Worm (Caenorhabditis elegans) whole organism, late embryonic: ENCODE results near the gene erh-1.

Source experiments
- C08G9.2 ChIP-seq: sonication (generic microtip); optimal IDR thresholded peaks from 2 replicates; lab custom pipeline; 2016; ENCODE audit warnings: mild to moderate bottlenecking, missing genetic modification characterization, moderate library complexity, missing compliant biosample characterization
- F13H6.1 ChIP-seq: sonication (generic microtip); optimal IDR thresholded peaks from 2 replicates; lab custom pipeline; 2016; ENCODE audit warnings: missing genetic modification characterization, missing compliant biosample characterization
- K02D7.2 ChIP-seq: sonication (generic microtip); optimal IDR thresholded peaks from 2 replicates; lab custom pipeline; 2017; ENCODE audit warnings: mild to moderate bottlenecking, missing genetic modification characterization, missing compliant biosample characterization
- T23F11.4 ChIP-seq: fragments of 200-800 bp; sonication (Bioruptor generic); optimal IDR thresholded peaks from 2 replicates; lab custom pipeline; 2018; ENCODE audit warnings: mild to moderate bottlenecking, missing genetic modification characterization, missing compliant biosample characterization
- Y22D7AL.16 ChIP-seq: sonication (generic microtip); optimal IDR thresholded peaks from 2 replicates; lab custom pipeline; 2016; ENCODE audit warnings: missing genetic modification characterization, missing compliant biosample characterization
- ceh-14 ChIP-seq: sonication (generic microtip); optimal IDR thresholded peaks from 2 replicates; lab custom pipeline; 2016; ENCODE audit warnings: missing genotype, missing genetic modification characterization, missing compliant biosample characterization
- ceh-18 ChIP-seq: sonication (generic microtip); optimal IDR thresholded peaks from 2 replicates; lab custom pipeline; 2016; ENCODE audit warnings: missing genetic modification characterization, missing compliant biosample characterization
- ceh-19 ChIP-seq: fragments of 200-800 bp; sonication (Bioruptor generic); optimal IDR thresholded peaks from 2 replicates; lab custom pipeline; 2018; ENCODE audit warnings: mild to moderate bottlenecking, missing genetic modification characterization, missing compliant biosample characterization
- ceh-22 ChIP-seq: sonication (generic microtip); optimal IDR thresholded peaks from 2 replicates; lab custom pipeline; 2017; ENCODE audit warnings: missing biosample characterization, missing genetic modification characterization
- ceh-34 ChIP-seq: sonication (generic microtip); optimal IDR thresholded peaks from 2 replicates; lab custom pipeline; 2016; ENCODE audit warnings: mild to moderate bottlenecking, missing genetic modification characterization, missing compliant biosample characterization
- ceh-6 ChIP-seq: fragments of 200-800 bp; sonication (Bioruptor generic); optimal IDR thresholded peaks from 2 replicates; lab custom pipeline; 2018; ENCODE audit warnings: mild to moderate bottlenecking, missing genetic modification characterization, missing compliant biosample characterization
- ceh-9 ChIP-seq: sonication (generic microtip); optimal IDR thresholded peaks from 2 replicates; lab custom pipeline; 2016; ENCODE audit warnings: mild to moderate bottlenecking, missing genetic modification characterization, inconsistent platforms, missing compliant biosample characterization
- dmd-4 ChIP-seq: sonication (generic microtip); optimal IDR thresholded peaks from 2 replicates; lab custom pipeline; 2016; ENCODE audit warnings: borderline replicate concordance, missing genetic modification characterization, missing compliant biosample characterization
- elt-2 ChIP-seq: sonication (generic microtip); optimal IDR thresholded peaks from 2 replicates; lab custom pipeline; 2016; ENCODE audit warnings: missing genetic modification reagents, missing genetic modification characterization, missing compliant biosample characterization
- elt-4 ChIP-seq: sonication (generic microtip); optimal IDR thresholded peaks from 2 replicates; lab custom pipeline; 2016; ENCODE audit warnings: missing genetic modification characterization, missing compliant biosample characterization
- ets-4 ChIP-seq: sonication (generic microtip); optimal IDR thresholded peaks from 2 replicates; lab custom pipeline; 2016; ENCODE audit warnings: missing genetic modification characterization, missing compliant biosample characterization
- fax-1 ChIP-seq: sonication (generic microtip); optimal IDR thresholded peaks from 2 replicates; lab custom pipeline; 2016; ENCODE audit warnings: missing genotype, missing genetic modification characterization, missing compliant biosample characterization
- fkh-6 ChIP-seq: sonication (generic microtip); optimal IDR thresholded peaks from 2 replicates; lab custom pipeline; 2016; ENCODE audit warnings: missing genetic modification characterization, missing compliant biosample characterization
- hlh-13 ChIP-seq: fragments of 200-800 bp; sonication (Bioruptor generic); optimal IDR thresholded peaks from 2 replicates; lab custom pipeline; 2018; ENCODE audit warnings: mild to moderate bottlenecking, missing genetic modification characterization, missing compliant biosample characterization
- hlh-15 ChIP-seq: sonication (generic microtip); optimal IDR thresholded peaks from 2 replicates; lab custom pipeline; 2016; ENCODE audit warnings: missing genetic modification characterization, missing compliant biosample characterization
- hlh-6 ChIP-seq: sonication (generic microtip); optimal IDR thresholded peaks from 2 replicates; lab custom pipeline; 2016; ENCODE audit warnings: missing genotype, missing genetic modification characterization, missing compliant biosample characterization
- hlh-8 ChIP-seq: sonication (generic microtip); optimal IDR thresholded peaks from 2 replicates; lab custom pipeline; 2016; ENCODE audit warnings: missing genotype, missing genetic modification characterization, missing compliant biosample characterization
- lin-11 ChIP-seq: fragments of 200-800 bp; sonication (Bioruptor generic); optimal IDR thresholded peaks from 2 replicates; lab custom pipeline; 2018; ENCODE audit warnings: mild to moderate bottlenecking, missing genetic modification characterization, missing compliant biosample characterization
- nhr-11 ChIP-seq: fragments of 150-350 bp; optimal IDR thresholded peaks from 2 replicates; lab custom pipeline; 2014; ENCODE audit warnings: missing biosample characterization, missing genetic modification characterization
- nhr-232 ChIP-seq: sonication (generic microtip); optimal IDR thresholded peaks from 2 replicates; lab custom pipeline; 2016; ENCODE audit warnings: missing genetic modification characterization, missing compliant biosample characterization
- pag-3 ChIP-seq: sonication (generic microtip); optimal IDR thresholded peaks from 2 replicates; lab custom pipeline; 2016; ENCODE audit warnings: missing compliant biosample characterization, missing genetic modification characterization, borderline replicate concordance
- pax-1 ChIP-seq: fragments of 150-350 bp; optimal IDR thresholded peaks from 2 replicates; lab custom pipeline; 2014; ENCODE audit warnings: missing biosample characterization, missing genetic modification characterization
- pha-2 ChIP-seq: sonication (generic microtip); optimal IDR thresholded peaks from 2 replicates; lab custom pipeline; 2017; ENCODE audit warnings: mild to moderate bottlenecking, missing genetic modification characterization, missing compliant biosample characterization
- pros-1 ChIP-seq: fragments of 150-350 bp; optimal IDR thresholded peaks from 2 replicates; lab custom pipeline; 2014; ENCODE audit warnings: missing biosample characterization, missing genetic modification reagents, missing genetic modification characterization
- rnt-1 ChIP-seq: sonication (generic microtip); optimal IDR thresholded peaks from 2 replicates; lab custom pipeline; 2016; ENCODE audit warnings: missing genetic modification characterization, missing compliant biosample characterization
- sox-2 ChIP-seq: fragments of 200-800 bp; sonication (Bioruptor generic); IDR thresholded peaks from 2 replicates; pipeline ENCODE4 v1.3.6; 2022; ENCODE audit warnings: missing genetic modification reagents, missing genetic modification characterization, missing compliant biosample characterization
- sox-4 ChIP-seq: sonication (generic microtip); optimal IDR thresholded peaks from 2 replicates; lab custom pipeline; 2017; ENCODE audit warnings: mild to moderate bottlenecking, missing genetic modification characterization, inconsistent platforms, missing compliant biosample characterization
- tbx-7 ChIP-seq: sonication (generic microtip); optimal IDR thresholded peaks from 2 replicates; lab custom pipeline; 2016; ENCODE audit warnings: missing genotype, missing genetic modification characterization, missing compliant biosample characterization
- ttx-3 ChIP-seq: sonication (generic microtip); optimal IDR thresholded peaks from 2 replicates; lab custom pipeline; 2016; ENCODE audit warnings: missing genetic modification reagents, missing genetic modification characterization, missing compliant biosample characterization
- unc-3 ChIP-seq, 2 experiments: fragments of 200-800 bp in 1 of 2; sonication (Bioruptor generic) in 1 of 2; sonication (generic microtip) in 1 of 2; conservative IDR thresholded peaks in 1 of 2; optimal IDR thresholded peaks in 1 of 2; 2 replicates each; pipeline versions ENCODE4 v1.3.6 to Lab custom; 2016 to 2022; ENCODE audit warnings: missing compliant biosample characterization in 2 of 2, missing genetic modification characterization in 2 of 2, missing genetic modification reagents in 1 of 2
- unc-42 ChIP-seq: sonication (generic microtip); optimal IDR thresholded peaks from 2 replicates; lab custom pipeline; 2016; ENCODE audit warnings: missing genotype, missing genetic modification characterization, missing compliant biosample characterization
- unc-55 ChIP-seq: sonication (generic microtip); optimal IDR thresholded peaks from 2 replicates; lab custom pipeline; 2017; ENCODE audit warnings: missing biosample characterization, missing genetic modification reagents, missing genetic modification characterization
- unc-86 ChIP-seq: sonication (generic microtip); optimal IDR thresholded peaks from 2 replicates; lab custom pipeline; 2016; ENCODE audit warnings: missing genetic modification characterization, missing compliant biosample characterization
- ztf-16 ChIP-seq: sonication (generic microtip); optimal IDR thresholded peaks from 2 replicates; lab custom pipeline; 2017; ENCODE audit warnings: missing genetic modification characterization, missing compliant biosample characterization

Gene erh-1

DNA sequence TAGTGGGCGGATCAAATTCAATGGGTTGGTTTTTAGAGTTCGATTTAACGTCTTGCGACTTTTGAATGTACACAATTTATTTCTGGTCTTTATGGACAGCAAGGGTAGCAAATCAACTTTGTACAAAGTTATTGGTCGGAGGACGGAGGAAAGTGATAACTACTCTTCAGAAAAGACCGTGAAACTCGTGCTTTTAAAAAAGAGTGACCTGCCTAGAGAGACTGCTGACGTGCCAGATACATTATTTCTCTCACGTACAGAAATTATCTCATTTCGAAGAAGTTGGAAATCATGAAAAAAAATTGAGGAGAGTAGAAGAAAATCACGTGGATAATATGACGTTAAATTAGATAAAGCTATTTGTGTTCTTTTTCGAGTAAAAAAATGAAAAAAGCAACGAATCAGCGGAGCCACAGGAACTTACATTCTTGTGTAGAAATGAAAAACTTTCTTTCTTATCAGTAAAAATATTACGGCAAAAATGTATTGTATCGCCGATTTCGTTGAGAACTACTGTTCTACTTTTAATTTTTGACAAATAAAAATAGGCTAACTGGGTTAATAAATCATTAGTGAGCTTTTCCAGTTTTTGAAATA, 42.7 kb downstream of the erh-1 start, which contains the start of gene ppm-1.A:
Gene ppm-1.A (minus strand): TSS at position 294 of the 597 bp plus-strand sequence.
- TF ChIP-seq sox-2 (GFP tag; lab: Robert Waterston, UW) (no peak), dmd-4 (no peak), unc-86 (tag; lab: Kevin White, UChicago) (no peak), hlh-13 (GFP tag; lab: Kevin White, UChicago) (no peak), F13H6.1 (tag; lab: Kevin White, UChicago) (no peak), ceh-18 (tag; lab: Kevin White, UChicago) (no peak), fax-1 (tag; lab: Kevin White, UChicago) (no peak), K02D7.2 (tag; lab: Kevin White, UChicago) (no peak)

- TF ChIP-seq ceh-14 (tag; lab: Kevin White, UChicago) (no peak), pha-2 (no peak), hlh-8 (tag; lab: Kevin White, UChicago) (no peak), sox-4 (no peak), hlh-6 (tag; lab: Kevin White, UChicago) (no peak), ztf-16 (tag; lab: Kevin White, UChicago) (no peak), nhr-232 (tag; lab: Kevin White, UChicago) (no peak), tbx-7 (tag; lab: Kevin White, UChicago) (no peak)
Measured at ce11 chrV:10535325-10535724, 43.6 kb downstream of the erh-1 start.

- TF ChIP-seq pax-1 (tag; lab: Kevin White, UChicago), result no peak
- no peak for TF ChIP-seq ets-4 (tag; lab: Kevin White, UChicago)
- TF ChIP-seq unc-55, result no peak
- TF ChIP-seq Y22D7AL.16 (tag; lab: Kevin White, UChicago), result no peak
- no peak for TF ChIP-seq ceh-9 (tag; lab: Kevin White, UChicago)
- TF ChIP-seq fkh-6 (tag; lab: Kevin White, UChicago), result no peak
- no peak for TF ChIP-seq fax-1 (tag; lab: Kevin White, UChicago)
- no peak for TF ChIP-seq ceh-19 (GFP tag; lab: Kevin White, UChicago)
- no peak for TF ChIP-seq elt-4 (tag; lab: Kevin White, UChicago)
- no peak for TF ChIP-seq ttx-3
- TF ChIP-seq pros-1 (tag; lab: Kevin White, UChicago), result no peak
- TF ChIP-seq ceh-18 (tag; lab: Kevin White, UChicago), result no peak
- no peak for TF ChIP-seq ceh-6
- TF ChIP-seq T23F11.4, result no peak
- no peak for TF ChIP-seq rnt-1 (tag; lab: Kevin White, UChicago)
- TF ChIP-seq nhr-11 (tag; lab: Kevin White, UChicago), result no peak
- TF ChIP-seq unc-42, result no peak
- no peak for TF ChIP-seq C08G9.2 (tag; lab: Kevin White, UChicago)
- TF ChIP-seq hlh-15 (tag; lab: Kevin White, UChicago), result no peak
- TF ChIP-seq, all 69 proteins: peak for 0
Measured at ce11 chrV:10532725-10533124, 46.2 kb downstream of the erh-1 start, which contains the start of gene txt-10. Gene txt-10 (minus strand): TSS chrV:10532825.

DNA sequence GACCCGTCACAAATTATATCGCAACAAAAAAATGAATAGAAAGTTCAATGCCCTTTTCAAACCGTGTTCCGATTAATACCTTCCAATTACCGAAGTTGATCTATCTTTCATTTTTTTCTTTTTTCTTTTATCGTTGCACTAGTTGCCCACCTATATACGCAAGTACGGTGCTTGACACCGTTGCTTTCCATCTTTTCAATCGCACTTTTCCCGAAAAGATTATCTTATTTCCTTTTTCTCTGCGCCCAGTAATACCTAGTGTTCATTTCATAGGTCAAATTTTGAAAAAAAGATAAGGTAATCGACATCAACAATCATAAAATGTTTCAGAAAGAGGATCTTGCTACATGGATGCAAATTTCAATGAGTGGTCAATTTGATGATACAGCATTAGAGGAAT, 49.3 kb downstream of the erh-1 start:
- TF ChIP-seq ceh-22 (tag; lab: Kevin White, UChicago), result no peak
- TF ChIP-seq pag-3 (tag; lab: Kevin White, UChicago), result no peak
- no peak for TF ChIP-seq ets-4 (tag; lab: Kevin White, UChicago)
- no peak for TF ChIP-seq elt-2
- TF ChIP-seq ceh-6, result no peak
- TF ChIP-seq F13H6.1 (tag; lab: Kevin White, UChicago), result no peak
- no peak for TF ChIP-seq tbx-7 (tag; lab: Kevin White, UChicago)
- TF ChIP-seq ceh-34 (tag; lab: Kevin White, UChicago), result no peak
- TF ChIP-seq lin-11, result no peak
- TF ChIP-seq sox-2 (GFP tag; lab: Robert Waterston, UW), result no peak
- TF ChIP-seq unc-3 (GFP tag; conservative IDR thresholded peaks at IDR 0.05; lab: Robert Waterston, UW), result no peak
- TF ChIP-seq unc-3 (tag; optimal IDR thresholded peaks at IDR 0.05; lab: Kevin White, UChicago), result no peak
- no peak for TF ChIP-seq nhr-232 (tag; lab: Kevin White, UChicago)
- TF ChIP-seq, all 69 proteins: peak for 0
